Fruit fly (Drosophila melanogaster) whole organism, embryonic: Measurements from ENCODE around the gene Rab3GAP1.

Source experiments
- Atf3 ChIP-seq: fragments of 200-800 bp; sonication (Bioruptor generic); optimal IDR thresholded peaks from 3 replicates; lab custom pipeline; 2016; ENCODE audit warnings: missing biosample characterization, missing genetic modification characterization
- Bdp1 ChIP-seq: fragments of 200-800 bp; sonication (Bioruptor generic); optimal IDR thresholded peaks from 3 replicates; lab custom pipeline; 2016; ENCODE audit warnings: missing biosample characterization, missing genetic modification characterization
- BtbVII ChIP-seq: fragments of 200-800 bp; sonication (Bioruptor generic); optimal IDR thresholded peaks from 3 replicates; lab custom pipeline; 2017; ENCODE audit warnings: missing biosample characterization, mild to moderate bottlenecking, missing genetic modification characterization
- CG10654 ChIP-seq: fragments of 200-800 bp; sonication (Bioruptor generic); optimal IDR thresholded peaks from 2 replicates; lab custom pipeline; 2016; ENCODE audit warnings: missing biosample characterization, missing genetic modification characterization
- CG11085 ChIP-seq: fragments of 200-800 bp; sonication (Bioruptor generic); IDR thresholded peaks from 2 replicates; pipeline ENCODE4 v1.3.6; 2022; ENCODE audit warnings: missing biosample characterization, missing genetic modification characterization
- CG12299 ChIP-seq: fragments of 200-800 bp; sonication (Bioruptor generic); optimal IDR thresholded peaks from 2 replicates; lab custom pipeline; 2018; ENCODE audit warnings: missing biosample characterization, mild to moderate bottlenecking, missing genetic modification characterization
- CG12659 ChIP-seq: fragments of 200-800 bp; sonication (Bioruptor generic); optimal IDR thresholded peaks from 3 replicates; lab custom pipeline; 2017; ENCODE audit warnings: mild to moderate bottlenecking, missing biosample characterization, missing genetic modification reagents, missing genetic modification characterization
- CG13287 ChIP-seq: fragments of 200-800 bp; sonication (Bioruptor generic); IDR thresholded peaks from 2 replicates; pipeline ENCODE4 v1.3.6; 2022; ENCODE audit warnings: missing biosample characterization, missing genetic modification characterization; ENCODE audit not compliant: partially characterized antibody
- CG13624 ChIP-seq: fragments of 200-800 bp; sonication (Bioruptor generic); optimal IDR thresholded peaks from 2 replicates; lab custom pipeline; 2016; ENCODE audit warnings: missing biosample characterization, missing genetic modification characterization
- CG17829 ChIP-seq: fragments of 200-800 bp; optimal IDR thresholded peaks from 2 replicates; lab custom pipeline; 2019; ENCODE audit warnings: missing biosample characterization, mild to moderate bottlenecking, missing genetic modification characterization, moderate library complexity
- CG3163 ChIP-seq: fragments of 200-800 bp; sonication (Bioruptor generic); optimal IDR thresholded peaks from 3 replicates; lab custom pipeline; 2016; ENCODE audit warnings: missing biosample characterization, missing genetic modification characterization
- CG32767 ChIP-seq: fragments of 200-800 bp; sonication (Bioruptor generic); IDR thresholded peaks from 2 replicates; pipeline ENCODE4 v1.3.6; 2022; ENCODE audit warnings: missing biosample characterization, missing genetic modification characterization
- CG32772 ChIP-seq: fragments of 200-800 bp; sonication (Bioruptor generic); IDR thresholded peaks from 2 replicates; pipeline ENCODE4 v1.3.6; 2022; ENCODE audit warnings: missing biosample characterization, missing genetic modification characterization
- CG33557 ChIP-seq: fragments of 200-800 bp; sonication (Bioruptor generic); optimal IDR thresholded peaks from 2 replicates; lab custom pipeline; 2019; ENCODE audit warnings: missing biosample characterization, mild to moderate bottlenecking, missing genetic modification characterization, moderate library complexity
- CG43689 ChIP-seq: fragments of 200-800 bp; sonication (Bioruptor generic); IDR thresholded peaks from 2 replicates; pipeline ENCODE4 v1.3.6; 2022; ENCODE audit warnings: missing biosample characterization, missing genetic modification characterization
- CG4854 ChIP-seq: fragments of 200-800 bp; sonication (Bioruptor generic); optimal IDR thresholded peaks from 2 replicates; lab custom pipeline; 2016; ENCODE audit warnings: missing biosample characterization, missing genetic modification characterization, inconsistent platforms
- CG7928 ChIP-seq: fragments of 200-800 bp; sonication (Bioruptor generic); optimal IDR thresholded peaks from 2 replicates; lab custom pipeline; 2017; ENCODE audit warnings: missing biosample characterization, mild to moderate bottlenecking, missing genetic modification characterization
- CG8765 ChIP-seq: fragments of 200-800 bp; sonication (Bioruptor generic); IDR thresholded peaks from 2 replicates; pipeline ENCODE4 v1.3.6; 2022; ENCODE audit warnings: missing biosample characterization, missing genetic modification characterization
- CG9215 ChIP-seq: fragments of 200-800 bp; sonication (Bioruptor generic); IDR thresholded peaks from 2 replicates; pipeline ENCODE4 v1.3.6; 2022; ENCODE audit warnings: missing biosample characterization, missing genetic modification characterization
- Dad ChIP-seq: fragments of 200-800 bp; sonication (Bioruptor generic); optimal IDR thresholded peaks from 3 replicates; lab custom pipeline; 2016; ENCODE audit warnings: missing biosample characterization, missing genetic modification characterization
- Fer1 ChIP-seq: fragments of 200-800 bp; sonication (Bioruptor generic); optimal IDR thresholded peaks from 2 replicates; lab custom pipeline; 2017; ENCODE audit warnings: missing biosample characterization, mild to moderate bottlenecking, missing genetic modification characterization
- HHEX ChIP-seq: fragments of 200-800 bp; sonication (Bioruptor generic); optimal IDR thresholded peaks from 3 replicates; lab custom pipeline; 2017; ENCODE audit warnings: missing biosample characterization, mild to moderate bottlenecking, missing genetic modification characterization, missing genetic modification reagents
- Hand ChIP-seq: fragments of 200-800 bp; sonication (Bioruptor generic); optimal IDR thresholded peaks from 2 replicates; lab custom pipeline; 2017; ENCODE audit warnings: mild to moderate bottlenecking, missing biosample characterization, missing genetic modification reagents, missing genetic modification characterization
- Hr39 ChIP-seq: fragments of >200 bp; optimal IDR thresholded peaks from 2 replicates; lab custom pipeline; 2017
- Hr78 ChIP-seq, 2 experiments: fragments of 200-800 bp in 1 of 2; fragments of >200 bp in 1 of 2; sonication (Bioruptor generic) in 1 of 2; optimal IDR thresholded peaks; 2 replicates each; lab custom pipeline; 2017 to 2019; ENCODE audit warnings: missing biosample characterization in 2 of 2, missing genetic modification characterization in 2 of 2, mild to moderate bottlenecking in 1 of 2, moderate library complexity in 1 of 2
- Lhr ChIP-seq: fragments of 200-800 bp; sonication (Bioruptor generic); optimal IDR thresholded peaks from 3 replicates; lab custom pipeline; 2017; ENCODE audit warnings: mild to moderate bottlenecking, missing biosample characterization, missing genetic modification reagents, missing genetic modification characterization
- Nf-YA ChIP-seq: fragments of 200-800 bp; sonication (Bioruptor generic); IDR thresholded peaks from 2 replicates; pipeline ENCODE4 v1.3.6; 2022; ENCODE audit warnings: missing biosample characterization, missing genetic modification characterization
- YL-1 ChIP-seq: fragments of 200-800 bp; sonication (Bioruptor generic); optimal IDR thresholded peaks from 3 replicates; lab custom pipeline; 2017; ENCODE audit warnings: missing biosample characterization, mild to moderate bottlenecking, missing genetic modification characterization
- ac ChIP-seq: fragments of 200-800 bp; sonication (Bioruptor generic); optimal IDR thresholded peaks from 3 replicates; lab custom pipeline; 2017; ENCODE audit warnings: missing biosample characterization, mild to moderate bottlenecking, missing genetic modification characterization
- al ChIP-seq: fragments of 200-800 bp; sonication (Bioruptor generic); IDR thresholded peaks from 2 replicates; pipeline ENCODE4 v1.3.6; 2022; ENCODE audit warnings: missing biosample characterization, missing genetic modification characterization
- bbx ChIP-seq: fragments of 200-800 bp; sonication (Bioruptor generic); IDR thresholded peaks from 2 replicates; pipeline ENCODE4 v1.3.6; 2022; ENCODE audit warnings: missing biosample characterization, missing genetic modification characterization; ENCODE audit not compliant: partially characterized antibody
- br ChIP-seq: fragments of >200 bp; optimal IDR thresholded peaks from 2 replicates; lab custom pipeline; 2017
- cad ChIP-seq: fragments of >200 bp; optimal IDR thresholded peaks from 2 replicates; lab custom pipeline; 2017; ENCODE audit warnings: missing biosample characterization, missing genetic modification characterization
- chinmo ChIP-seq: fragments of 200-800 bp; sonication (Bioruptor generic); IDR thresholded peaks from 4 replicates; pipeline ENCODE4 v1.3.6; 2022; ENCODE audit warnings: missing biosample characterization, missing genetic modification characterization; ENCODE audit not compliant: partially characterized antibody
- croc ChIP-seq: fragments of 200-800 bp; sonication (Bioruptor generic); conservative IDR thresholded peaks from 3 replicates; pipeline ENCODE4 v1.3.6; 2022; ENCODE audit warnings: missing biosample characterization, missing genetic modification characterization
- en ChIP-seq: fragments of 200-800 bp; sonication (Bioruptor generic); optimal IDR thresholded peaks from 2 replicates; lab custom pipeline; 2016; ENCODE audit warnings: missing biosample characterization, missing genetic modification characterization
- esg ChIP-seq: fragments of 200-800 bp; sonication (Bioruptor generic); conservative IDR thresholded peaks from 2 replicates; pipeline ENCODE4 v1.3.6; 2022; ENCODE audit warnings: missing biosample characterization, missing genetic modification characterization
- eyg ChIP-seq: fragments of 200-800 bp; sonication (Bioruptor generic); optimal IDR thresholded peaks from 3 replicates; lab custom pipeline; 2016; ENCODE audit warnings: missing biosample characterization, missing genetic modification characterization
- fd3F ChIP-seq: fragments of 200-800 bp; sonication (Bioruptor generic); optimal IDR thresholded peaks from 2 replicates; lab custom pipeline; 2018; ENCODE audit warnings: missing biosample characterization, mild to moderate bottlenecking, missing genetic modification characterization, moderate library complexity
- gcm ChIP-seq: fragments of 200-800 bp; sonication (Bioruptor generic); optimal IDR thresholded peaks from 2 replicates; lab custom pipeline; 2019; ENCODE audit warnings: missing biosample characterization, mild to moderate bottlenecking, missing genetic modification characterization, moderate library complexity
- gt ChIP-seq: fragments of 200-800 bp; sonication (Bioruptor generic); IDR thresholded peaks from 2 replicates; pipeline ENCODE4 v1.3.6; 2022; ENCODE audit warnings: missing biosample characterization, missing genetic modification characterization
- kay ChIP-seq: fragments of 200-800 bp; sonication (Bioruptor generic); optimal IDR thresholded peaks from 2 replicates; lab custom pipeline; 2016; ENCODE audit warnings: missing biosample characterization, missing genetic modification characterization
- nmo ChIP-seq: fragments of 200-800 bp; sonication (Bioruptor generic); optimal IDR thresholded peaks from 2 replicates; lab custom pipeline; 2018; ENCODE audit warnings: missing biosample characterization, mild to moderate bottlenecking, missing genetic modification characterization, moderate library complexity
- rib ChIP-seq: fragments of 200-800 bp; sonication (Bioruptor generic); IDR thresholded peaks from 2 replicates; pipeline ENCODE4 v1.3.6; 2022; ENCODE audit warnings: missing biosample characterization, missing genetic modification characterization
- row ChIP-seq: fragments of 200-800 bp; sonication (Bioruptor generic); IDR thresholded peaks from 3 replicates; pipeline ENCODE4 v1.3.6; 2022; ENCODE audit warnings: missing biosample characterization, missing genetic modification characterization
- salm ChIP-seq: fragments of 200-800 bp; sonication (Bioruptor generic); optimal IDR thresholded peaks from 2 replicates; lab custom pipeline; 2018; ENCODE audit warnings: missing biosample characterization, mild to moderate bottlenecking, missing genetic modification characterization
- sens ChIP-seq: fragments of 200-800 bp; sonication (Bioruptor generic); peaks from one replicate; lab custom pipeline; 2016; ENCODE audit warnings: missing biosample characterization, missing genetic modification characterization
- seq ChIP-seq: fragments of 200-800 bp; sonication (Bioruptor generic); IDR thresholded peaks from 2 replicates; pipeline ENCODE4 v1.3.6; 2022; ENCODE audit warnings: missing biosample characterization, missing genetic modification characterization
- sim ChIP-seq: fragments of 200-800 bp; sonication (Bioruptor generic); IDR thresholded peaks from 2 replicates; pipeline ENCODE4 v1.3.6; 2022; ENCODE audit warnings: missing biosample characterization, missing genetic modification characterization
- sqz ChIP-seq: fragments of 200-800 bp; sonication (Bioruptor generic); optimal IDR thresholded peaks from 3 replicates; lab custom pipeline; 2018; ENCODE audit warnings: missing biosample characterization, mild to moderate bottlenecking, missing genetic modification characterization
- z ChIP-seq: fragments of 200-800 bp; sonication (Bioruptor generic); IDR thresholded peaks from 3 replicates; pipeline ENCODE4 v1.3.6; 2022; ENCODE audit warnings: missing biosample characterization, missing genetic modification characterization

Rab3GAP1 gene

dm6 chr2L:1634099-1634856, 23.3 kb upstream of the Rab3GAP1 start (continued):
- TF ChIP-seq sens (GFP tag; lab: Kevin White, UChicago) = peak; percentile 74
- TF ChIP-seq br (lab: Kevin White, UChicago) = no peak
- peak; percentile 82 for TF ChIP-seq HHEX (GFP tag; lab: Kevin White, UChicago)
- TF ChIP-seq z (GFP tag; lab: Robert Waterston, UW) = peak; percentile 73; the same call in 2 of the 3 replicates
- no peak for TF ChIP-seq Hr39
- TF ChIP-seq CG7928 (GFP tag; lab: Kevin White, UChicago) = peak; percentile 47
- TF ChIP-seq croc (GFP tag; lab: Robert Waterston, UW) = no peak
- peak; percentile 89 for TF ChIP-seq al (GFP tag; lab: Robert Waterston, UW)
- TF ChIP-seq CG12659 (GFP tag; lab: Kevin White, UChicago) = peak; percentile 75
- TF ChIP-seq BtbVII = peak; percentile 81
- peak; percentile 30 for TF ChIP-seq CG17829
- peak; percentile 89 for TF ChIP-seq CG13624 (GFP tag; lab: Kevin White, UChicago)
- TF ChIP-seq chinmo (GFP tag; lab: Robert Waterston, UW) = peak; percentile 100
- TF ChIP-seq CG8765 (GFP tag; lab: Robert Waterston, UW) = peak; percentile 42; the same call in 1 of the 2 replicates
- peak; percentile 80 for TF ChIP-seq CG11085
- peak; percentile 87 for TF ChIP-seq CG9215 (GFP tag; lab: Robert Waterston, UW)
- peak; percentile 29 for TF ChIP-seq nmo (GFP tag; lab: Kevin White, UChicago)
- no peak for TF ChIP-seq sim (GFP tag; lab: Robert Waterston, UW)
- no peak for TF ChIP-seq CG13287 (GFP tag; lab: Robert Waterston, UW)
- peak; percentile 18 for TF ChIP-seq CG10654 (GFP tag; lab: Kevin White, UChicago)
- TF ChIP-seq CG32772 (GFP tag; lab: Robert Waterston, UW) = peak; percentile 46; the same call in 1 of the 2 replicates
- no peak for TF ChIP-seq Hr78 (GFP tag; optimal IDR thresholded peaks at IDR 0.05; lab: Kevin White, UChicago)
- peak; percentile 73 for TF ChIP-seq eyg (GFP tag; lab: Kevin White, UChicago)
- peak; percentile 33 for TF ChIP-seq CG4854
- peak; percentile 80 for TF ChIP-seq fd3F (GFP tag; lab: Kevin White, UChicago)
- TF ChIP-seq bbx (GFP tag; lab: Robert Waterston, UW) = no peak
- TF ChIP-seq en = no peak
- TF ChIP-seq CG32767 (GFP tag; lab: Robert Waterston, UW) = no peak
- TF ChIP-seq Nf-YA (GFP tag; lab: Robert Waterston, UW) = no peak
- peak; percentile 51 for TF ChIP-seq kay (GFP tag; lab: Kevin White, UChicago)
- peak; percentile 72 for TF ChIP-seq Hand (GFP tag; lab: Kevin White, UChicago)
- TF ChIP-seq ac (GFP tag; lab: Kevin White, UChicago) = no peak
- TF ChIP-seq rib (GFP tag; lab: Robert Waterston, UW) = peak; percentile 53; the same call in 1 of the 2 replicates
- TF ChIP-seq Fer1 (GFP tag; lab: Kevin White, UChicago) = peak; percentile 86
- peak; percentile 85 for TF ChIP-seq row (GFP tag; lab: Robert Waterston, UW)
- peak; percentile 42 for TF ChIP-seq Bdp1
- peak; percentile 54; the same call in 1 of the 2 replicates for TF ChIP-seq seq (GFP tag; lab: Robert Waterston, UW)
- peak; percentile 53 for TF ChIP-seq CG3163 (GFP tag; lab: Kevin White, UChicago)
- peak; percentile 43 for TF ChIP-seq esg
- no peak for TF ChIP-seq CG43689 (GFP tag; lab: Robert Waterston, UW)
- TF ChIP-seq CG33557 (GFP tag; lab: Kevin White, UChicago) = no peak
- no peak for TF ChIP-seq gcm (GFP tag; lab: Kevin White, UChicago)
- no peak for TF ChIP-seq salm (tag; lab: Kevin White, UChicago)
- no peak for TF ChIP-seq Lhr (GFP tag; lab: Kevin White, UChicago)
- TF ChIP-seq Dad (GFP tag; lab: Kevin White, UChicago) = peak; percentile 68
- TF ChIP-seq cad (GFP tag; lab: Kevin White, UChicago) = no peak
- TF ChIP-seq YL-1 (GFP tag; lab: Kevin White, UChicago) = no peak
- TF ChIP-seq CG12299 = peak; percentile 57
- peak; percentile 53 for TF ChIP-seq Atf3 (GFP tag; lab: Kevin White, UChicago)
- TF ChIP-seq sqz (GFP tag; lab: Kevin White, UChicago) = no peak
- no peak for TF ChIP-seq gt (GFP tag; lab: Robert Waterston, UW)
